Fruit fly (Drosophila melanogaster) whole organism, prepupa: ENCODE data around the gene Karybeta3.

Source experiments
- CG10631 ChIP-seq: fragments of 200-800 bp; sonication (Bioruptor generic); optimal IDR thresholded peaks from 2 replicates; lab custom pipeline; 2016; ENCODE audit warnings: missing biosample characterization, missing genetic modification characterization
- CG11762 ChIP-seq: fragments of 200-800 bp; sonication (Bioruptor generic); optimal IDR thresholded peaks from 3 replicates; lab custom pipeline; 2016; ENCODE audit warnings: missing biosample characterization, missing genetic modification characterization; ENCODE audit not compliant: insufficient read depth
- CG11902 ChIP-seq: fragments of 200-800 bp; sonication (Bioruptor generic); optimal IDR thresholded peaks from 3 replicates; lab custom pipeline; 2016; ENCODE audit warnings: missing biosample characterization, missing genetic modification characterization
- CG1621 ChIP-seq: fragments of 200-800 bp; sonication (Bioruptor generic); optimal IDR thresholded peaks from 3 replicates; lab custom pipeline; 2018; ENCODE audit warnings: missing biosample characterization, mild to moderate bottlenecking, missing genetic modification characterization
- CG16779 ChIP-seq: fragments of 200-800 bp; sonication (Bioruptor generic); optimal IDR thresholded peaks from 3 replicates; lab custom pipeline; 2017; ENCODE audit warnings: missing biosample characterization, mild to moderate bottlenecking, missing genetic modification characterization
- CG34406 ChIP-seq: fragments of 200-800 bp; sonication (Bioruptor generic); optimal IDR thresholded peaks from 3 replicates; lab custom pipeline; 2016; ENCODE audit warnings: missing biosample characterization, missing genetic modification characterization
- CG3919 ChIP-seq: fragments of 200-800 bp; sonication (Bioruptor generic); optimal IDR thresholded peaks from 3 replicates; lab custom pipeline; 2016; ENCODE audit warnings: missing biosample characterization, missing genetic modification characterization
- CG4318 ChIP-seq: fragments of 200-800 bp; sonication (Bioruptor generic); optimal IDR thresholded peaks from 3 replicates; lab custom pipeline; 2017; ENCODE audit warnings: missing biosample characterization, mild to moderate bottlenecking, missing genetic modification characterization
- CG6163 ChIP-seq: fragments of 200-800 bp; sonication (Bioruptor generic); IDR thresholded peaks from 3 replicates; pipeline ENCODE4 v1.3.6; 2022; ENCODE audit warnings: missing biosample characterization, missing genetic modification characterization
- CG6276 ChIP-seq: fragments of 200-800 bp; sonication (Bioruptor generic); optimal IDR thresholded peaks from 2 replicates; lab custom pipeline; 2017; ENCODE audit warnings: missing biosample characterization, mild to moderate bottlenecking, missing genetic modification characterization
- CG6792 ChIP-seq: fragments of 200-800 bp; sonication (Bioruptor generic); optimal IDR thresholded peaks from 3 replicates; lab custom pipeline; 2016; ENCODE audit warnings: missing biosample characterization, missing genetic modification characterization
- CG6808 ChIP-seq: fragments of 200-800 bp; sonication (Bioruptor generic); optimal IDR thresholded peaks from 3 replicates; lab custom pipeline; 2017; ENCODE audit warnings: missing biosample characterization, missing genetic modification characterization, mild to moderate bottlenecking, moderate library complexity, missing genetic modification reagents
- CG6854 ChIP-seq: fragments of 200-800 bp; sonication (Bioruptor generic); optimal IDR thresholded peaks from 2 replicates; lab custom pipeline; 2017; ENCODE audit warnings: missing biosample characterization, mild to moderate bottlenecking, missing genetic modification characterization
- CG7368 ChIP-seq: fragments of 200-800 bp; sonication (Bioruptor generic); optimal IDR thresholded peaks from 3 replicates; lab custom pipeline; 2016; ENCODE audit warnings: missing biosample characterization, missing genetic modification characterization
- CG8119 ChIP-seq: fragments of 200-800 bp; sonication (Bioruptor generic); IDR thresholded peaks from 3 replicates; pipeline ENCODE4 v1.3.6; 2022; ENCODE audit warnings: missing biosample characterization, missing genetic modification characterization
- CG9139 ChIP-seq: fragments of 200-800 bp; sonication (Bioruptor generic); optimal IDR thresholded peaks from 3 replicates; lab custom pipeline; 2017; ENCODE audit warnings: missing biosample characterization, mild to moderate bottlenecking, missing genetic modification characterization
- Eip78C ChIP-seq: fragments of 200-800 bp; sonication (Bioruptor generic); peaks from one replicate; lab custom pipeline; 2016; ENCODE audit warnings: missing biosample characterization, missing genetic modification characterization
- Eip93F ChIP-seq: fragments of 200-800 bp; sonication (Bioruptor generic); optimal IDR thresholded peaks from 2 replicates; lab custom pipeline; 2016; ENCODE audit warnings: missing biosample characterization, mild to moderate bottlenecking, missing genetic modification characterization
- Ets21C ChIP-seq: fragments of 200-800 bp; sonication (Bioruptor generic); optimal IDR thresholded peaks from 3 replicates; lab custom pipeline; 2016; ENCODE audit warnings: missing biosample characterization, missing genetic modification characterization
- Gug ChIP-seq: fragments of 200-800 bp; sonication (Bioruptor generic); IDR thresholded peaks from 2 replicates; pipeline ENCODE4 v1.3.6; 2022; ENCODE audit warnings: missing biosample characterization, missing genetic modification characterization
- Hr38 ChIP-seq: sonication (Bioruptor generic); optimal IDR thresholded peaks from 2 replicates; lab custom pipeline; 2016; ENCODE audit warnings: missing biosample characterization, missing genetic modification characterization
- Hr39 ChIP-seq: fragments of 200-800 bp; sonication (Bioruptor generic); optimal IDR thresholded peaks from 2 replicates; lab custom pipeline; 2016; ENCODE audit warnings: missing biosample characterization, missing genetic modification characterization
- Met ChIP-seq: fragments of 200-800 bp; sonication (Bioruptor generic); optimal IDR thresholded peaks from 3 replicates; lab custom pipeline; 2016; ENCODE audit warnings: missing biosample characterization, missing genetic modification characterization
- OdsH ChIP-seq: fragments of 200-800 bp; sonication (Bioruptor generic); optimal IDR thresholded peaks from 3 replicates; lab custom pipeline; 2016; ENCODE audit warnings: missing biosample characterization, missing genetic modification characterization
- Smox ChIP-seq: fragments of 200-800 bp; sonication (Bioruptor generic); optimal IDR thresholded peaks from 3 replicates; lab custom pipeline; 2016; ENCODE audit warnings: missing biosample characterization, missing genetic modification characterization
- Sox102F ChIP-seq: fragments of 200-800 bp; sonication (Bioruptor generic); optimal IDR thresholded peaks from 2 replicates; lab custom pipeline; 2016; ENCODE audit warnings: missing biosample characterization, mild to moderate bottlenecking, missing genetic modification characterization
- Sox14 ChIP-seq: fragments of 200-800 bp; sonication (Bioruptor generic); optimal IDR thresholded peaks from 3 replicates; lab custom pipeline; 2016; ENCODE audit warnings: missing biosample characterization, missing genetic modification characterization
- Sox15 ChIP-seq: fragments of 200-800 bp; sonication (Bioruptor generic); optimal IDR thresholded peaks from 3 replicates; lab custom pipeline; 2016; ENCODE audit warnings: missing biosample characterization, missing genetic modification characterization
- acj6 ChIP-seq: fragments of 200-800 bp; sonication (Bioruptor generic); optimal IDR thresholded peaks from 3 replicates; lab custom pipeline; 2016; ENCODE audit warnings: missing biosample characterization, missing genetic modification characterization
- cyc ChIP-seq: fragments of 200-800 bp; sonication (Bioruptor generic); optimal IDR thresholded peaks from 3 replicates; lab custom pipeline; 2016; ENCODE audit warnings: missing biosample characterization, missing genetic modification characterization
- dac ChIP-seq: fragments of 200-800 bp; sonication (Bioruptor generic); optimal IDR thresholded peaks from 2 replicates; lab custom pipeline; 2017; ENCODE audit warnings: missing biosample characterization, mild to moderate bottlenecking, missing genetic modification characterization
- dsx ChIP-seq: fragments of 200-800 bp; optimal IDR thresholded peaks from 3 replicates; lab custom pipeline; 2019; ENCODE audit warnings: missing biosample characterization, mild to moderate bottlenecking, missing genetic modification characterization, moderate library complexity; ENCODE audit not compliant: poor library complexity, severe bottlenecking
- eg ChIP-seq: fragments of 200-800 bp; sonication (Bioruptor generic); IDR thresholded peaks from 3 replicates; pipeline ENCODE4 v1.3.6; 2022; ENCODE audit warnings: missing biosample characterization, missing genetic modification characterization
- esn ChIP-seq: fragments of 200-800 bp; sonication (Bioruptor generic); optimal IDR thresholded peaks from 2 replicates; lab custom pipeline; 2016; ENCODE audit warnings: missing biosample characterization, mild to moderate bottlenecking, missing genetic modification characterization, moderate library complexity
- fd85E ChIP-seq: fragments of 200-800 bp; sonication (Bioruptor generic); optimal IDR thresholded peaks from 3 replicates; lab custom pipeline; 2016; ENCODE audit warnings: missing biosample characterization, missing genetic modification characterization
- fkh ChIP-seq: fragments of 200-800 bp; sonication (Bioruptor generic); optimal IDR thresholded peaks from 3 replicates; lab custom pipeline; 2017; ENCODE audit warnings: missing biosample characterization, mild to moderate bottlenecking, missing genetic modification characterization, moderate library complexity
- lz ChIP-seq: fragments of 200-800 bp; sonication (Bioruptor generic); optimal IDR thresholded peaks from 3 replicates; lab custom pipeline; 2016; ENCODE audit warnings: missing biosample characterization, missing genetic modification characterization
- ss ChIP-seq, 2 experiments: fragments of 200-800 bp; sonication (Bioruptor generic); optimal IDR thresholded peaks; 2 replicates in 1 of 2; 3 replicates in 1 of 2; lab custom pipeline; 2017 to 2018; ENCODE audit warnings: mild to moderate bottlenecking in 2 of 2, missing biosample characterization in 2 of 2, missing genetic modification characterization in 2 of 2, moderate library complexity in 1 of 2
- svp ChIP-seq: fragments of 200-800 bp; sonication (Bioruptor generic); peaks from one replicate; lab custom pipeline; 2016; ENCODE audit warnings: missing biosample characterization, missing genetic modification characterization
- topi ChIP-seq: fragments of 200-800 bp; sonication (Bioruptor generic); optimal IDR thresholded peaks from 3 replicates; lab custom pipeline; 2016; ENCODE audit warnings: missing biosample characterization, missing genetic modification characterization
- vri ChIP-seq: fragments of 200-800 bp; sonication (Bioruptor generic); optimal IDR thresholded peaks from 3 replicates; lab custom pipeline; 2016; ENCODE audit warnings: missing biosample characterization, mild to moderate bottlenecking, missing genetic modification characterization

The Karybeta3 gene

dm6 chr3R:4632639-4633038 lies 16.3 kb upstream of the Karybeta3 start:
- TF ChIP-seq CG34406 (GFP tag; lab: Kevin White, UChicago) (no peak), svp (GFP tag; lab: Kevin White, UChicago) (no peak), CG10631 (GFP tag; lab: Kevin White, UChicago) (no peak), esn (no peak), CG7368 (GFP tag; lab: Kevin White, UChicago) (no peak), CG4318 (GFP tag; lab: Kevin White, UChicago) (no peak), Sox15 (GFP tag; lab: Kevin White, UChicago) (no peak), topi (GFP tag; lab: Kevin White, UChicago) (no peak), Sox14 (GFP tag; lab: Kevin White, UChicago) (no peak), Hr38 (GFP tag; lab: Kevin White, UChicago) (no peak), CG6854 (GFP tag; lab: Kevin White, UChicago) (no peak), Ets21C (GFP tag; lab: Kevin White, UChicago) (no peak), Hr39 (no peak), fkh (GFP tag; lab: Kevin White, UChicago) (no peak), Smox (GFP tag; lab: Kevin White, UChicago) (no peak), CG16779 (tag; lab: Kevin White, UChicago) (no peak), ss (GFP tag; optimal IDR thresholded peaks at IDR 0.05; lab: Kevin White, UChicago) (no peak), CG9139 (GFP tag; lab: Kevin White, UChicago) (no peak), CG6792 (no peak), CG6276 (GFP tag; lab: Kevin White, UChicago) (no peak)

dm6 chr3R:4634337-4634914 lies 14.6 kb upstream of the Karybeta3 start:
- TF ChIP-seq acj6 (GFP tag; lab: Kevin White, UChicago) (no peak), CG1621 (tag; lab: Kevin White, UChicago) (no peak), OdsH (GFP tag; lab: Kevin White, UChicago) (no peak), ss (GFP tag; optimal IDR thresholded peaks at IDR 0.05; lab: Kevin White, UChicago) (no peak), Gug (GFP tag; lab: Robert Waterston, UW) (no peak), Eip78C (GFP tag; lab: Kevin White, UChicago) (no peak)

dm6 chr3R:4640546-4641253 lies 8.3 kb upstream of the Karybeta3 start:
- TF ChIP-seq svp (GFP tag; lab: Kevin White, UChicago): no peak
- no peak for TF ChIP-seq dac (GFP tag; lab: Kevin White, UChicago)
- TF ChIP-seq CG11762 (GFP tag; lab: Kevin White, UChicago): no peak
- TF ChIP-seq lz (GFP tag; lab: Kevin White, UChicago): no peak
- TF ChIP-seq Ets21C (GFP tag; lab: Kevin White, UChicago): no peak
- no peak for TF ChIP-seq fd85E
- TF ChIP-seq Eip78C (GFP tag; lab: Kevin White, UChicago): peak; percentile 12

dm6 chr3R:4641254-4641573 lies 7.8 kb upstream of the Karybeta3 start:
- peak; percentile 60 for TF ChIP-seq vri
- TF ChIP-seq CG8119 (GFP tag; lab: Robert Waterston, UW): no peak
- no peak for TF ChIP-seq dsx
- no peak for TF ChIP-seq CG3919 (GFP tag; lab: Kevin White, UChicago)

- TF ChIP-seq Eip78C (GFP tag; lab: Kevin White, UChicago) (peak; percentile 87), CG6163 (peak; percentile 79), dac (GFP tag; lab: Kevin White, UChicago) (peak; percentile 43), CG7368 (GFP tag; lab: Kevin White, UChicago) (peak; percentile 60), cyc (GFP tag; lab: Kevin White, UChicago) (peak; percentile 76), eg (GFP tag; lab: Robert Waterston, UW) (peak; percentile 86; the same call in 2 of the 3 replicates), CG1621 (tag; lab: Kevin White, UChicago) (peak; percentile 48), Met (peak; percentile 64), Hr39 (peak; percentile 59), CG6808 (peak; percentile 51), CG10631 (GFP tag; lab: Kevin White, UChicago) (peak; percentile 85), CG6792 (peak; percentile 60), CG6276 (GFP tag; lab: Kevin White, UChicago) (no peak), CG11762 (GFP tag; lab: Kevin White, UChicago) (peak; percentile 51), CG11902 (GFP tag; lab: Kevin White, UChicago) (peak; percentile 62), Sox102F (peak; percentile 41), Gug (GFP tag; lab: Robert Waterston, UW) (peak; percentile 67), Eip93F (GFP tag; lab: Kevin White, UChicago) (no peak), Smox (GFP tag; lab: Kevin White, UChicago) (peak; percentile 60)
Observed at dm6 chr3R:4641616-4642102, 7.3 kb upstream of the Karybeta3 start, which contains the start of the genes CG9775, MED31 and slx1. TSS of gene CG9775 (minus strand) at chr3R:4641838. TSS of gene MED31 (plus strand) at chr3R:4641963. TSS of gene slx1 (plus strand) at chr3R:4641963.
